Worm (Caenorhabditis elegans) whole organism, midembryonic: ENCODE data around the gene C25F9.16.

ENCODE experiments used
- T22C8.4 ChIP-seq: fragments of 200-800 bp; sonication (Bioruptor generic); IDR thresholded peaks from 2 replicates; pipeline ENCODE4 v1.3.6; 2022; ENCODE audit warnings: missing genetic modification characterization, missing compliant biosample characterization
- cog-1 ChIP-seq: sonication (generic microtip); optimal IDR thresholded peaks from 2 replicates; lab custom pipeline; 2016; ENCODE audit warnings: missing genetic modification characterization, missing compliant biosample characterization
- flt-1 ChIP-seq: fragments of 200-800 bp; sonication (Bioruptor generic); IDR thresholded peaks from 2 replicates; pipeline ENCODE4 v1.3.6; 2022; ENCODE audit warnings: missing genetic modification characterization, missing compliant biosample characterization
- klf-2 ChIP-seq: fragments of 200-800 bp; sonication (Bioruptor generic); conservative IDR thresholded peaks from 2 replicates; pipeline ENCODE4 v1.3.6; 2022; ENCODE audit warnings: missing genetic modification reagents, missing genetic modification characterization, missing compliant biosample characterization
- med-1 ChIP-seq: sonication (generic microtip); optimal IDR thresholded peaks from 2 replicates; lab custom pipeline; 2017; ENCODE audit warnings: missing genetic modification characterization, mild to moderate bottlenecking, missing compliant biosample characterization, antibody characterized with exemption, missing genetic modification reagents; ENCODE audit not compliant: insufficient read depth
- ref-1 ChIP-seq: fragments of 200-800 bp; sonication (Bioruptor generic); conservative IDR thresholded peaks from 2 replicates; pipeline ENCODE4 v1.3.6; 2022; ENCODE audit warnings: missing genetic modification reagents, missing genetic modification characterization, missing compliant biosample characterization
- tab-1 ChIP-seq: fragments of 200-800 bp; sonication (Bioruptor generic); IDR thresholded peaks from 2 replicates; pipeline ENCODE4 v1.3.6; 2022; ENCODE audit warnings: missing genetic modification characterization, missing compliant biosample characterization
- ztf-23 ChIP-seq: fragments of 200-800 bp; sonication (Bioruptor generic); IDR thresholded peaks from 2 replicates; pipeline ENCODE4 v1.3.6; 2022; ENCODE audit warnings: missing genetic modification reagents, missing genetic modification characterization, missing compliant biosample characterization
- ztf-29 ChIP-seq: fragments of 200-800 bp; sonication (Bioruptor generic); IDR thresholded peaks from 2 replicates; pipeline ENCODE4 v1.3.6; 2022; ENCODE audit warnings: missing genetic modification reagents, missing genetic modification characterization, missing compliant biosample characterization

The C25F9.16 gene

ce11 chrV:19403619-19404018, 30.6 kb upstream of the C25F9.16 start:
- TF ChIP-seq med-1 (GFP tag; lab: Kevin White, UChicago) (no peak), flt-1 (no peak), ref-1 (GFP tag; lab: Robert Waterston, UW) (no peak), klf-2 (GFP tag; lab: Robert Waterston, UW) (no peak), ztf-23 (GFP tag; lab: Robert Waterston, UW) (no peak), ztf-29 (GFP tag; lab: Robert Waterston, UW) (no peak), T22C8.4 (GFP tag; lab: Robert Waterston, UW) (no peak), cog-1 (tag; lab: Kevin White, UChicago) (no peak), tab-1 (GFP tag; lab: Robert Waterston, UW) (no peak)

ce11 chrV:19405276-19405815, 28.8 kb upstream of the C25F9.16 start, which contains the start of the genes C25F9.6 and C25F9.10:
Gene C25F9.6 (minus strand): TSS chrV:19405326.
Gene C25F9.10 (plus strand): TSS chrV:19405729.
- no peak for TF ChIP-seq tab-1 (GFP tag; lab: Robert Waterston, UW)
- no peak for TF ChIP-seq cog-1 (tag; lab: Kevin White, UChicago)
- TF ChIP-seq ztf-23 (GFP tag; lab: Robert Waterston, UW), result no peak
- no peak for TF ChIP-seq flt-1
- no peak for TF ChIP-seq med-1 (GFP tag; lab: Kevin White, UChicago)
- no peak for TF ChIP-seq ref-1 (GFP tag; lab: Robert Waterston, UW)
- no peak for TF ChIP-seq klf-2 (GFP tag; lab: Robert Waterston, UW)
- TF ChIP-seq ztf-29 (GFP tag; lab: Robert Waterston, UW), result no peak
- no peak for TF ChIP-seq T22C8.4 (GFP tag; lab: Robert Waterston, UW)

- TF ChIP-seq ref-1 (GFP tag; lab: Robert Waterston, UW), result no peak
- TF ChIP-seq ztf-23 (GFP tag; lab: Robert Waterston, UW), result no peak
Measured at ce11 chrV:19410663-19411062, 23.5 kb upstream of the C25F9.16 start, which contains the start of gene C25F9.5. Gene C25F9.5 (minus strand): TSS chrV:19410857.

- TF ChIP-seq ztf-23 (GFP tag; lab: Robert Waterston, UW) (no peak), klf-2 (GFP tag; lab: Robert Waterston, UW) (no peak), med-1 (GFP tag; lab: Kevin White, UChicago) (no peak), T22C8.4 (GFP tag; lab: Robert Waterston, UW) (no peak)
Measured at ce11 chrV:19416475-19416874, 17.7 kb upstream of the C25F9.16 start, which contains the start of the genes C25F9.4 and C25F9.9. Gene C25F9.4 (minus strand): TSS chrV:19416575. Gene C25F9.9 (plus strand): TSS chrV:19416611.

- no peak for TF ChIP-seq ztf-23 (GFP tag; lab: Robert Waterston, UW)
- TF ChIP-seq flt-1, result no peak
- no peak for TF ChIP-seq T22C8.4 (GFP tag; lab: Robert Waterston, UW)
- no peak for TF ChIP-seq cog-1 (tag; lab: Kevin White, UChicago)
- no peak for TF ChIP-seq ref-1 (GFP tag; lab: Robert Waterston, UW)
- TF ChIP-seq klf-2 (GFP tag; lab: Robert Waterston, UW), result no peak
- no peak for TF ChIP-seq med-1 (GFP tag; lab: Kevin White, UChicago)
- no peak for TF ChIP-seq tab-1 (GFP tag; lab: Robert Waterston, UW)
- TF ChIP-seq ztf-29 (GFP tag; lab: Robert Waterston, UW), result no peak
Measured at ce11 chrV:19417836-19418235, 16.4 kb upstream of the C25F9.16 start, which contains the start of gene C25F9.15. Gene C25F9.15 (plus strand): TSS chrV:19418136.

ce11 chrV:19421131-19421530, 13.1 kb upstream of the C25F9.16 start, which contains the start of gene C25F9.2:
Gene C25F9.2 (plus strand): TSS chrV:19421471.
- TF ChIP-seq ztf-23 (GFP tag; lab: Robert Waterston, UW), result no peak
- TF ChIP-seq med-1 (GFP tag; lab: Kevin White, UChicago), result no peak
- TF ChIP-seq T22C8.4 (GFP tag; lab: Robert Waterston, UW), result no peak
- TF ChIP-seq cog-1 (tag; lab: Kevin White, UChicago), result no peak
- no peak for TF ChIP-seq klf-2 (GFP tag; lab: Robert Waterston, UW)
- no peak for TF ChIP-seq flt-1
- no peak for TF ChIP-seq tab-1 (GFP tag; lab: Robert Waterston, UW)
- no peak for TF ChIP-seq ref-1 (GFP tag; lab: Robert Waterston, UW)

ce11 chrV:19428097-19428496, 6.1 kb upstream of the C25F9.16 start:
- TF ChIP-seq flt-1, result no peak
- no peak for TF ChIP-seq cog-1 (tag; lab: Kevin White, UChicago)
- no peak for TF ChIP-seq ztf-29 (GFP tag; lab: Robert Waterston, UW)
- no peak for TF ChIP-seq T22C8.4 (GFP tag; lab: Robert Waterston, UW)
- TF ChIP-seq ref-1 (GFP tag; lab: Robert Waterston, UW), result no peak
- TF ChIP-seq klf-2 (GFP tag; lab: Robert Waterston, UW), result no peak
- TF ChIP-seq ztf-23 (GFP tag; lab: Robert Waterston, UW), result no peak
- TF ChIP-seq tab-1 (GFP tag; lab: Robert Waterston, UW), result no peak
- no peak for TF ChIP-seq med-1 (GFP tag; lab: Kevin White, UChicago)

ce11 chrV:19428936-19429335, 5.3 kb upstream of the C25F9.16 start:
- TF ChIP-seq ref-1 (GFP tag; lab: Robert Waterston, UW), result no peak
- no peak for TF ChIP-seq klf-2 (GFP tag; lab: Robert Waterston, UW)
- no peak for TF ChIP-seq ztf-23 (GFP tag; lab: Robert Waterston, UW)
- TF ChIP-seq tab-1 (GFP tag; lab: Robert Waterston, UW), result no peak
- TF ChIP-seq med-1 (GFP tag; lab: Kevin White, UChicago), result no peak
- TF ChIP-seq flt-1, result no peak
- TF ChIP-seq T22C8.4 (GFP tag; lab: Robert Waterston, UW), result no peak

ce11 chrV:19429605-19430004, 4.6 kb upstream of the C25F9.16 start:
- no peak for TF ChIP-seq cog-1 (tag; lab: Kevin White, UChicago)
- no peak for TF ChIP-seq T22C8.4 (GFP tag; lab: Robert Waterston, UW)
- no peak for TF ChIP-seq klf-2 (GFP tag; lab: Robert Waterston, UW)
- TF ChIP-seq ztf-23 (GFP tag; lab: Robert Waterston, UW), result no peak
- no peak for TF ChIP-seq ztf-29 (GFP tag; lab: Robert Waterston, UW)
